Fruit fly (Drosophila melanogaster): Measurements from ENCODE around the gene sgl.

dm6 chr3L:6972367-6972766 is 7.8 kb upstream of the sgl start, which contains the start of gene CG10063:
- TF ChIP-seq CTCF (optimal IDR thresholded peaks at IDR 0.05) (no peak), CG8478 (optimal IDR thresholded peaks at IDR 0.05) (no peak)
